Worm (Caenorhabditis elegans) whole organism, mixed stage, embryonic: ENCODE data around the gene F16B4.2.

Experiments used
- M03D4.4 ChIP-seq: sonication (generic microtip); optimal IDR thresholded peaks from 2 replicates; lab custom pipeline; 2017; ENCODE audit warnings: mild to moderate bottlenecking, missing genetic modification characterization, missing compliant biosample characterization
- bed-3 ChIP-seq: fragments of 200-800 bp; sonication (Bioruptor generic); optimal IDR thresholded peaks from 3 replicates; lab custom pipeline; 2018; ENCODE audit warnings: mild to moderate bottlenecking, missing genetic modification characterization, moderate library complexity, missing compliant biosample characterization
- blmp-1 ChIP-seq: fragments of 150-350 bp; optimal IDR thresholded peaks from 2 replicates; lab custom pipeline; 2014; ENCODE audit warnings: missing biosample characterization, missing genetic modification characterization
- ceh-43 ChIP-seq: fragments of 200-800 bp; sonication (Bioruptor generic); optimal IDR thresholded peaks from 2 replicates; lab custom pipeline; 2018; ENCODE audit warnings: mild to moderate bottlenecking, missing genetic modification characterization, moderate library complexity, missing compliant biosample characterization
- ceh-83 ChIP-seq: fragments of 200-800 bp; sonication (Bioruptor generic); optimal IDR thresholded peaks from 2 replicates; lab custom pipeline; 2018; ENCODE audit warnings: mild to moderate bottlenecking, missing genetic modification characterization, missing compliant biosample characterization
- ces-1 ChIP-seq: fragments of 150-350 bp; optimal IDR thresholded peaks from 2 replicates; lab custom pipeline; 2014; ENCODE audit warnings: missing biosample characterization, missing genetic modification reagents, missing genetic modification characterization
- cnd-1 ChIP-seq: fragments of 200-800 bp; sonication (Bioruptor generic); optimal IDR thresholded peaks from 2 replicates; lab custom pipeline; 2018; ENCODE audit warnings: mild to moderate bottlenecking, missing genetic modification characterization, missing compliant biosample characterization
- drap-1 ChIP-seq: fragments of 200-800 bp; sonication (Bioruptor generic); optimal IDR thresholded peaks from 3 replicates; lab custom pipeline; 2018; ENCODE audit warnings: mild to moderate bottlenecking, missing genetic modification characterization, missing compliant biosample characterization
- elt-1 ChIP-seq: sonication (generic microtip); optimal IDR thresholded peaks from 2 replicates; lab custom pipeline; 2017; ENCODE audit warnings: missing genetic modification characterization, mild to moderate bottlenecking, missing compliant biosample characterization, antibody characterized with exemption, moderate library complexity, borderline replicate concordance; ENCODE audit not compliant: insufficient read depth
- elt-3 ChIP-seq: fragments of 150-350 bp; optimal IDR thresholded peaks from 2 replicates; lab custom pipeline; 2014; ENCODE audit warnings: missing biosample characterization, missing genetic modification characterization
- flh-1 ChIP-seq: fragments of 200-800 bp; sonication (Bioruptor generic); optimal IDR thresholded peaks from 2 replicates; lab custom pipeline; 2018; ENCODE audit warnings: mild to moderate bottlenecking, missing genetic modification characterization, moderate library complexity, missing compliant biosample characterization
- ham-2 ChIP-seq: fragments of 200-800 bp; sonication (Bioruptor generic); optimal IDR thresholded peaks from 2 replicates; lab custom pipeline; 2018; ENCODE audit warnings: mild to moderate bottlenecking, missing genetic modification characterization, missing compliant biosample characterization
- hlh-1 ChIP-seq: fragments of 150-350 bp; optimal IDR thresholded peaks from 2 replicates; lab custom pipeline; 2014; ENCODE audit warnings: missing biosample characterization, missing genetic modification reagents, missing genetic modification characterization
- lin-13 ChIP-seq: fragments of 150-350 bp; optimal IDR thresholded peaks from 2 replicates; lab custom pipeline; 2014; ENCODE audit warnings: missing biosample characterization, missing genetic modification characterization
- lin-32 ChIP-seq: fragments of 200-800 bp; sonication (Bioruptor generic); optimal IDR thresholded peaks from 2 replicates; lab custom pipeline; 2018; ENCODE audit warnings: mild to moderate bottlenecking, missing genetic modification characterization, missing compliant biosample characterization
- lsy-2 ChIP-seq: fragments of 150-350 bp; optimal IDR thresholded peaks from 2 replicates; lab custom pipeline; 2014; ENCODE audit warnings: missing biosample characterization, missing genetic modification characterization
- mab-5 ChIP-seq: fragments of 150-350 bp; optimal IDR thresholded peaks from 2 replicates; lab custom pipeline; 2014; ENCODE audit warnings: missing biosample characterization, missing genetic modification characterization
- mep-1 ChIP-seq: fragments of 150-350 bp; optimal IDR thresholded peaks from 2 replicates; lab custom pipeline; 2017; ENCODE audit warnings: missing biosample characterization, missing genetic modification reagents, missing genetic modification characterization, inconsistent platforms
- mls-2 ChIP-seq: sonication (generic microtip); optimal IDR thresholded peaks from 2 replicates; lab custom pipeline; 2016; ENCODE audit warnings: mild to moderate bottlenecking, missing genetic modification characterization, moderate library complexity, missing compliant biosample characterization
- nhr-2 ChIP-seq: fragments of 150-350 bp; optimal IDR thresholded peaks from 2 replicates; lab custom pipeline; 2014; ENCODE audit warnings: missing biosample characterization, missing genetic modification characterization
- nhr-237 ChIP-seq: fragments of 150-350 bp; optimal IDR thresholded peaks from 2 replicates; lab custom pipeline; 2014; ENCODE audit warnings: missing biosample characterization, missing genetic modification characterization
- nhr-28 ChIP-seq: fragments of 150-350 bp; optimal IDR thresholded peaks from 2 replicates; lab custom pipeline; 2014; ENCODE audit warnings: missing biosample characterization, missing genetic modification characterization
- nhr-76 ChIP-seq: sonication (generic microtip); optimal IDR thresholded peaks from 2 replicates; lab custom pipeline; 2017; ENCODE audit warnings: missing biosample characterization, missing genetic modification characterization
- pha-4 ChIP-seq: fragments of 150-350 bp; optimal IDR thresholded peaks from 2 replicates; lab custom pipeline; 2018; ENCODE audit warnings: missing biosample characterization, missing genetic modification reagents, missing genetic modification characterization
- sem-2 ChIP-seq: fragments of 200-800 bp; sonication (Bioruptor generic); optimal IDR thresholded peaks from 2 replicates; lab custom pipeline; 2018; ENCODE audit warnings: mild to moderate bottlenecking, missing genetic modification characterization, missing compliant biosample characterization
- tbx-8 ChIP-seq: fragments of 200-800 bp; sonication (Bioruptor generic); optimal IDR thresholded peaks from 2 replicates; lab custom pipeline; 2018; ENCODE audit warnings: mild to moderate bottlenecking, missing genetic modification characterization, moderate library complexity, missing compliant biosample characterization
- unc-120 ChIP-seq: sonication (generic microtip); optimal IDR thresholded peaks from 2 replicates; lab custom pipeline; 2017; ENCODE audit warnings: missing genetic modification characterization, missing compliant biosample characterization; ENCODE audit not compliant: poor library complexity, severe bottlenecking
- unc-39 ChIP-seq: fragments of 150-350 bp; optimal IDR thresholded peaks from 2 replicates; lab custom pipeline; 2014; ENCODE audit warnings: missing biosample characterization, missing genetic modification characterization
- unc-62 ChIP-seq: fragments of 150-350 bp; optimal IDR thresholded peaks from 2 replicates; lab custom pipeline; 2014; ENCODE audit warnings: missing biosample characterization, missing genetic modification reagents, missing genetic modification characterization
- zip-8 ChIP-seq: fragments of 150-350 bp; optimal IDR thresholded peaks from 2 replicates; lab custom pipeline; 2014; ENCODE audit warnings: missing biosample characterization, missing genetic modification characterization
- ztf-11 ChIP-seq: fragments of 150-350 bp; optimal IDR thresholded peaks from 2 replicates; lab custom pipeline; 2014; ENCODE audit warnings: missing biosample characterization, missing genetic modification characterization

The F16B4.2 gene

DNA sequence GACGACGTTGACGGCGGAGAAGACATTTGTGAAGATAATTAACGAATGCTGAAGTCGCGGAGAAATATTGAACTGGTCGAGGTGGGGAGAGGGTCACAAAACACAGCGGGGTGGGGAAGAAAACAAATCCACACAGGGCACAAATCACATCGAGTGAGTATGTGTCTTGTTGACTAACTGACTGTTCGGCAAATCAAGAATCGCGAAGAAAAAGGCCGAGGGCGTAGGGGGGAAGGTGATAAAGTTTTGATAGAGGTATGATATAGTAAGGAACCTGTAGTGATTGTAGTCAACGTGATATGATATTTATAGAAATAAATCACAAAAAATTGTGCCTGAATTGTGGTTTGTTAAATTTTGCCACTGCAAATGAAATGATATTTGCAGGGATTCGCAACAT, 7.0 kb downstream of the F16B4.2 start, which contains the start of gene nhr-178:
Gene nhr-178 (minus strand): TSS at position 164 of the 400 bp plus-strand sequence.
- TF ChIP-seq ceh-83 = no peak
- no peak for TF ChIP-seq sem-2 (GFP tag; lab: Kevin White, UChicago)
- TF ChIP-seq nhr-237 (tag; lab: Kevin White, UChicago) = no peak
- TF ChIP-seq unc-120 (tag; lab: Kevin White, UChicago) = no peak
- no peak for TF ChIP-seq pha-4 (tag; lab: Kevin White, UChicago)
- no peak for TF ChIP-seq blmp-1 (tag; lab: Kevin White, UChicago)
- TF ChIP-seq lsy-2 (tag; lab: Kevin White, UChicago) = no peak

DNA sequence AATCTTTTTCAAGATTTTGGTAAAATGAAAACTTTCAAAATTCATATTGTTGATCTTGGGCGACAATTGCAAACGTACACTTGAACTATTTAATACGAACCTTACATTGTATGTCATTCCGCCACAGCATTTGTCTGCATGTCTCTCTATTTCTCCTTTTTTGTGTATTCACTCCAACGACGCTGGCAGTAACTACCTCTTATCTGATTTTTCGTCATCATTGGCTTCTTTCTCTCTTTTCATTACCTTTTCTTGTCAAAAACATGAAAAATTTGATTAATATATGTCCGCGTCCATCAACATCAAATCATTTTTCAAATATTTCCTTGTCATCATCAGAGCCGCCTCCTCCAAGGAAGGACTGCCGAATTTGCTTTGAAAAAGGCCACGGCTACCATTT, 9.3 kb downstream of the F16B4.2 start, which contains the start of gene nhr-177:
Gene nhr-177 (plus strand): TSS at position 167 of the 400 bp plus-strand sequence.
- TF ChIP-seq nhr-2 (no peak), nhr-237 (tag; lab: Kevin White, UChicago) (no peak), pha-4 (tag; lab: Kevin White, UChicago) (no peak), unc-62 (GFP tag; lab: Kevin White, UChicago) (no peak), ceh-43 (GFP tag; lab: Kevin White, UChicago) (no peak), blmp-1 (tag; lab: Kevin White, UChicago) (no peak)

DNA sequence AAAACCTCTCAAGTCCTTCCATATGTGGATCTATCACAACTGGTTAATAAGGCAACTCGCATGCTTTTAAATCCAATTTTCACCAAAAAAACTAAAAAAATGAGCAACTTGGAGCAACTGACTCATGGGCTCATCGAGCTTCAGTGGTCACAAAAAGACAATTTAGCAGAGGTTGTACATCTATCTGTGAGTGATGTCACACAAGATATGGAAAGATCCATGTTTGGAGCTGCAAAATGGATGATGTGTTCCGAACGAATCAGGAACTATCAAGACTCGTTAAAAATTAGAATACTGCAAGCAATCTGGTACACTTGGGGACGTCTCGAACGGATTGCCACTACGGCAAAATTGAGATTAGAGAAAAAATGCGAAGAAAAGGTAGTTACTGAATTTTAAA, 10.7 kb downstream of the F16B4.2 start:
- no peak for TF ChIP-seq drap-1 (GFP tag; lab: Kevin White, UChicago)
- no peak for TF ChIP-seq mep-1 (tag; lab: Kevin White, UChicago)
- no peak for TF ChIP-seq ceh-83
- no peak for TF ChIP-seq hlh-1 (tag; lab: Kevin White, UChicago)
- TF ChIP-seq mls-2 (tag; lab: Kevin White, UChicago) = no peak
- TF ChIP-seq blmp-1 (tag; lab: Kevin White, UChicago) = no peak
- no peak for TF ChIP-seq lin-32 (GFP tag; lab: Kevin White, UChicago)
- TF ChIP-seq flh-1 (GFP tag; lab: Kevin White, UChicago) = no peak

DNA sequence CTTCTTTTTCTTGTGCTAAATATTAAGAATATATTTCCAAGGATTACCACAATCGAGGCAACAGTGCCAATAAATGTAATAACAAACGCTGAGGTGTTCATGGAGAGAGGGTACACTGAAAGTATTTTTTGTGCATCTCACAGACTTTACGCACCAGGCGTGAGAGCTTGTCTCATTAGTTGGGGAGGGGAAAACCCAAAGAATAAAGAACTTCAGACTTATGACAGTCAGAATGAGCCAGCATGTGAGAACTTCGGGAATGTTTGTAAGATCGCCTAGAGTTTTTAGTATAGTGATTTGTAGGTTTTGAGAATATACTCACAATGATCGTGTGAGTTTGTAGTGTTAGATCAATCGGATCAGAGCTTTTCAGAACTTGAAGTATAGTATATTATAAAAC, 13.9 kb downstream of the F16B4.2 start, which contains the start of gene srbc-41:
Gene srbc-41 (minus strand): TSS at position 101 of the 400 bp plus-strand sequence.
- TF ChIP-seq unc-39 (tag; lab: Kevin White, UChicago) = no peak
- no peak for TF ChIP-seq ceh-43 (GFP tag; lab: Kevin White, UChicago)
- TF ChIP-seq lin-13 (tag; lab: Kevin White, UChicago) = no peak
- no peak for TF ChIP-seq ces-1
- no peak for TF ChIP-seq flh-1 (GFP tag; lab: Kevin White, UChicago)
- TF ChIP-seq cnd-1 (tag; lab: Kevin White, UChicago) = no peak
- TF ChIP-seq blmp-1 (tag; lab: Kevin White, UChicago) = no peak
- no peak for TF ChIP-seq tbx-8
- no peak for TF ChIP-seq elt-1
- no peak for TF ChIP-seq nhr-76 (tag; lab: Kevin White, UChicago)
- TF ChIP-seq zip-8 (tag; lab: Kevin White, UChicago) = no peak
- TF ChIP-seq lsy-2 (tag; lab: Kevin White, UChicago) = no peak
- TF ChIP-seq nhr-237 (tag; lab: Kevin White, UChicago) = no peak
- no peak for TF ChIP-seq mab-5 (tag; lab: Kevin White, UChicago)
- no peak for TF ChIP-seq ztf-11 (tag; lab: Kevin White, UChicago)
- TF ChIP-seq nhr-2 = no peak
- TF ChIP-seq nhr-28 = no peak
- no peak for TF ChIP-seq elt-3

DNA sequence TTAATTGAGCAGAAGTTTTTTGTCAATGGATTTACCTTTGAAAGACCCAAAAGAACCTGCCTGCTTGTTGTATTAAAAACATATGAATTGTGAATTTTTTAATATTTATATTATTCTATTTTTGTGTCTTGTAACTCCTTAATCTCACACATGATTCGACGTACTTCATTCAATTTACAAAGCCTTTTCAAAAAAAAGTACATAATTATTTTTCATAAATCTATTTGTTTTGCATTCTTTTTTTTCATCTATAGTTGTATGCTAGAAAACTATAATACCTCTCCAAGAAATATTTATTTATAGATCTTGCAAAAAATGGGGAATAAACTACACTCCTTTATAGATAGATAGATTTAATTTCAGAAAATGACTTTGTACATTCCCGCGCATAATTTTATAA, 17.9 kb downstream of the F16B4.2 start, which contains the start of gene nhr-179:
Gene nhr-179 (minus strand): TSS at position 101 of the 400 bp plus-strand sequence.
- TF ChIP-seq unc-39 (tag; lab: Kevin White, UChicago) (no peak), unc-120 (tag; lab: Kevin White, UChicago) (no peak), unc-62 (GFP tag; lab: Kevin White, UChicago) (no peak), mab-5 (tag; lab: Kevin White, UChicago) (no peak), nhr-2 (no peak), lsy-2 (tag; lab: Kevin White, UChicago) (no peak), flh-1 (GFP tag; lab: Kevin White, UChicago) (no peak), elt-1 (no peak), sem-2 (GFP tag; lab: Kevin White, UChicago) (no peak), ham-2 (GFP tag; lab: Kevin White, UChicago) (no peak), M03D4.4 (tag; lab: Kevin White, UChicago) (no peak), bed-3 (GFP tag; lab: Kevin White, UChicago) (no peak), cnd-1 (tag; lab: Kevin White, UChicago) (no peak)
